Fruit fly (Drosophila melanogaster): ENCODE data around the gene rdgA.

dm6 chrX:9040855-9041254 lies 134.0 kb downstream of the rdgA start:
- no peak for TF ChIP-seq GATAe (GFP tag; conservative IDR thresholded peaks at IDR 0.05)
- TF ChIP-seq ems (GFP tag; optimal IDR thresholded peaks at IDR 0.05), result no peak
- no peak for TF ChIP-seq CG12942 (GFP tag; optimal IDR thresholded peaks at IDR 0.05)
- TF ChIP-seq psq (GFP tag; optimal IDR thresholded peaks at IDR 0.05), result no peak
- TF ChIP-seq tap (tag; optimal IDR thresholded peaks at IDR 0.05), result no peak
- no peak for TF ChIP-seq CG17568 (GFP tag; optimal IDR thresholded peaks at IDR 0.05)
- no peak for TF ChIP-seq hbn (GFP tag; IDR thresholded peaks at IDR 0.05; ENCODE audit: partially characterized antibody)
- TF ChIP-seq Aef1 (GFP tag; IDR thresholded peaks at IDR 0.05), result no peak
- no peak for TF ChIP-seq ftz-f1 (GFP tag; optimal IDR thresholded peaks at IDR 0.05)
- no peak for TF ChIP-seq CG12744 (GFP tag; optimal IDR thresholded peaks at IDR 0.05)

All from whole organism, embryonic.